Worm (Caenorhabditis elegans): ENCODE data around the gene cpsf-4.
A peak's percentile ranks its signal among the peaks of the same experiment; 100 is the strongest.

Gene cpsf-4

ce11 chrIV:12088898-12089297 is 4.3 kb downstream of the cpsf-4 start (continued):
- no peak for TF ChIP-seq ztf-11 (tag; optimal IDR thresholded peaks at IDR 0.05)
- TF ChIP-seq fkh-4 (tag; optimal IDR thresholded peaks at IDR 0.05; ENCODE audit: borderline replicate concordance), result no peak
- no peak for TF ChIP-seq nhr-85 (tag)
- TF ChIP-seq ceh-88 (GFP tag; IDR thresholded peaks at IDR 0.05), result no peak
- no peak for TF ChIP-seq C04F5.9 (tag; optimal IDR thresholded peaks at IDR 0.05)
- TF ChIP-seq jun-1 (tag; optimal IDR thresholded peaks at IDR 0.05), result no peak
- no peak for TF ChIP-seq egl-27 (tag; optimal IDR thresholded peaks at IDR 0.05)
- no peak for TF ChIP-seq mdl-1 (tag; optimal IDR thresholded peaks at IDR 0.05)
- TF ChIP-seq unc-130 (tag; optimal IDR thresholded peaks at IDR 0.05), result no peak
- no peak for TF ChIP-seq unc-86 (tag; optimal IDR thresholded peaks at IDR 0.05)
- TF ChIP-seq grh-1 (GFP tag; IDR thresholded peaks at IDR 0.05), result no peak
- peak; percentile 69 for TF ChIP-seq mep-1 (tag; optimal IDR thresholded peaks at IDR 0.05)
- no peak for TF ChIP-seq C34B4.2 (tag; optimal IDR thresholded peaks at IDR 0.05)
- peak; percentile 96 for TF ChIP-seq blmp-1 (tag; optimal IDR thresholded peaks at IDR 0.05)
- TF ChIP-seq dpl-1 (GFP tag; optimal IDR thresholded peaks at IDR 0.05), result peak in 1 of 3 experiments; percentile 55
- peak; percentile 49 to 70 for TF ChIP-seq lin-35 (GFP tag; optimal IDR thresholded peaks at IDR 0.05)
- TF ChIP-seq alr-1 (tag; optimal IDR thresholded peaks at IDR 0.05; ENCODE audit: borderline replicate concordance), result no peak

- TF ChIP-seq ceh-82 (tag; optimal IDR thresholded peaks at IDR 0.05) (peak; percentile 36 to 68 (median 57)), egl-27 (tag; optimal IDR thresholded peaks at IDR 0.05) (no peak), hpl-2 (GFP tag; optimal IDR thresholded peaks at IDR 0.05) (no peak), lin-35 (GFP tag; optimal IDR thresholded peaks at IDR 0.05) (peak; percentile 53 to 83), zag-1 (tag; optimal IDR thresholded peaks at IDR 0.05) (no peak), lsy-2 (tag; optimal IDR thresholded peaks at IDR 0.05) (peak; percentile 56 to 59), elt-2 (tag; optimal IDR thresholded peaks at IDR 0.05) (peak; percentile 13), snu-23 (GFP tag; optimal IDR thresholded peaks at IDR 0.05) (peak; percentile 80), mdl-1 (tag; optimal IDR thresholded peaks at IDR 0.05) (peak in 1 of 2 experiments; percentile 65), pag-3 (tag; optimal IDR thresholded peaks at IDR 0.05; ENCODE audit: borderline replicate concordance, insufficient read depth) (no peak), swsn-7 (tag; optimal IDR thresholded peaks at IDR 0.05) (peak; percentile 69), ets-5 (GFP tag; IDR thresholded peaks at IDR 0.05) (no peak), lin-14 (GFP tag; optimal IDR thresholded peaks at IDR 0.05) (peak; percentile 63), ceh-8 (GFP tag; optimal IDR thresholded peaks at IDR 0.05) (peak; percentile 36), mep-1 (tag; optimal IDR thresholded peaks at IDR 0.05) (peak; percentile 67), sox-4 (tag; optimal IDR thresholded peaks at IDR 0.05) (no peak), nhr-237 (tag; optimal IDR thresholded peaks at IDR 0.05) (no peak), lin-39 (tag; optimal IDR thresholded peaks at IDR 0.05) (no peak), efl-1 (optimal IDR thresholded peaks at IDR 0.05) (peak; percentile 48 to 57), efl-1 (GFP tag; optimal IDR thresholded peaks at IDR 0.05 in 1 of 2) (peak; percentile 28 to 95), irx-1 (tag; optimal IDR thresholded peaks at IDR 0.05) (peak; percentile 34), aha-1 (tag; optimal IDR thresholded peaks at IDR 0.05) (no peak), mef-2 (tag; optimal IDR thresholded peaks at IDR 0.05) (no peak), dpl-1 (GFP tag; optimal IDR thresholded peaks at IDR 0.05) (peak; percentile 41 to 51 (median 42)), ceh-88 (GFP tag; IDR thresholded peaks at IDR 0.05) (no peak), fkh-8 (tag; optimal IDR thresholded peaks at IDR 0.05) (no peak), ztf-11 (tag; optimal IDR thresholded peaks at IDR 0.05) (no peak), nhr-28 (tag; optimal IDR thresholded peaks at IDR 0.05) (no peak), sup-37 (GFP tag; optimal IDR thresholded peaks at IDR 0.05) (no peak), unc-130 (tag; optimal IDR thresholded peaks at IDR 0.05) (peak; percentile 42), vab-15 (tag; optimal IDR thresholded peaks at IDR 0.05) (no peak), nhr-12 (tag; optimal IDR thresholded peaks at IDR 0.05) (no peak), nhr-71 (tag; optimal IDR thresholded peaks at IDR 0.05) (peak; percentile 77), ztf-4 (tag; optimal IDR thresholded peaks at IDR 0.05) (peak; percentile 62), xbp-1 (tag; optimal IDR thresholded peaks at IDR 0.05) (peak; percentile 54), F16B12.6 (tag; optimal IDR thresholded peaks at IDR 0.05) (peak; percentile 33), fkh-10 (GFP tag; optimal IDR thresholded peaks at IDR 0.05) (peak; percentile 26), alr-1 (tag; optimal IDR thresholded peaks at IDR 0.05; ENCODE audit: borderline replicate concordance) (no peak), nhr-77 (tag; optimal IDR thresholded peaks at IDR 0.05) (peak; percentile 71), nhr-90 (tag; optimal IDR thresholded peaks at IDR 0.05; ENCODE audit: poor library complexity) (peak; percentile 85), isw-1 (GFP tag; IDR thresholded peaks at IDR 0.05) (no peak), C34B4.2 (tag; optimal IDR thresholded peaks at IDR 0.05) (no peak), pax-3 (tag; optimal IDR thresholded peaks at IDR 0.05) (no peak), nhr-85 (tag) (peak; percentile 67)
Measured at ce11 chrIV:12086498-12086897, 6.7 kb downstream of the cpsf-4 start.
